1 fruit fly cellular context compared by ENCODE assay signal in the genomic region with DNA sequence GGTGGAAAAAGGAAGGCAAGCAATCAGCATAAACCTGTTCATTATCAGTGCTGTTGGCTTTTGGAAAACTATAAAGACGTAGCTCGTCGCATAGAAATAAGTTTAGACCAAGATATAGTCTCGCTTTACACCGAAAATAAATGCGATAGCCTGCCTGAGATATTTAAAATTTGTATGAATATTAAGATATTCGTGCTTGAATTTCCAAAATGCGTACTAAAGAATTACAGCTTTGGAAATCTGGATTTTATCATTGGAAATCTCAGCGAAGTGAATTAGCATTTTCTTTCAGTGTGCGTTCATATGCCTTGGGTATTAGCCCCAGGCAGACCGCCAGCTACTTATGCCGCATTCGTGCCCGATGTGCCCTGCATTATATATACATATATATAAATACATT.
TF ChIP-seq lines count a peak whose summit lies in the region.

No protein-coding gene starts in this region.

TF ChIP-seq in whole organism, embryonic, 481 proteins besides CTCF, POLR2A, EP300 and RAD21 (continued from another document and continues in another):
- TF ChIP-seq CG14860 (GFP tag; IDR thresholded peaks at IDR 0.05; lab: Robert Waterston, UW; ENCODE audit: partially characterized antibody), result no peak
- peak; percentile 46 for TF ChIP-seq p53 (GFP tag; optimal IDR thresholded peaks at IDR 0.05; lab: Kevin White, UChicago)
- peak; percentile 82 for TF ChIP-seq Atf-2 (GFP tag; optimal IDR thresholded peaks at IDR 0.05; lab: Kevin White, UChicago)
- peak; percentile 88 for TF ChIP-seq CG1647 (GFP tag; optimal IDR thresholded peaks at IDR 0.05; lab: Kevin White, UChicago)
- TF ChIP-seq maf-S (GFP tag; optimal IDR thresholded peaks at IDR 0.05; lab: Kevin White, UChicago), result peak; percentile 86
- peak; percentile 81 for TF ChIP-seq Nf-YA (GFP tag; IDR thresholded peaks at IDR 0.05; lab: Robert Waterston, UW)
- no peak for TF ChIP-seq hth (optimal IDR thresholded peaks at IDR 0.05; lab: Kevin White, UChicago)
- TF ChIP-seq CG17361 (GFP tag; IDR thresholded peaks at IDR 0.05; lab: Robert Waterston, UW), result peak; percentile 95
- TF ChIP-seq CG10274 (GFP tag; optimal IDR thresholded peaks at IDR 0.05; lab: Kevin White, UChicago), result peak; percentile 73
- peak; percentile 81 for TF ChIP-seq Bteb2 (GFP tag; optimal IDR thresholded peaks at IDR 0.05; lab: Kevin White, UChicago)
- TF ChIP-seq br (optimal IDR thresholded peaks at IDR 0.05; lab: Kevin White, UChicago), result no peak
- peak; percentile 82 for TF ChIP-seq sim (GFP tag; IDR thresholded peaks at IDR 0.05; lab: Robert Waterston, UW)
- TF ChIP-seq CG18011 (GFP tag; optimal IDR thresholded peaks at IDR 0.05; lab: Kevin White, UChicago), result peak; percentile 60
- TF ChIP-seq Ravus (GFP tag; IDR thresholded peaks at IDR 0.05; lab: Robert Waterston, UW), result peak; percentile 68
- TF ChIP-seq CG2120 (GFP tag; optimal IDR thresholded peaks at IDR 0.05; lab: Kevin White, UChicago), result peak; percentile 82
- TF ChIP-seq CG12236 (GFP tag; optimal IDR thresholded peaks at IDR 0.05; lab: Kevin White, UChicago), result peak; percentile 85
- peak; percentile 86 for TF ChIP-seq gcm2 (GFP tag; optimal IDR thresholded peaks at IDR 0.05; lab: Kevin White, UChicago)
- TF ChIP-seq ssp (GFP tag; IDR thresholded peaks at IDR 0.05; lab: Robert Waterston, UW), result peak; percentile 80
- TF ChIP-seq CG18599 (GFP tag; optimal IDR thresholded peaks at IDR 0.05; lab: Kevin White, UChicago), result peak; percentile 89
- no peak for TF ChIP-seq CG16813 (GFP tag; IDR thresholded peaks at IDR 0.05; lab: Robert Waterston, UW; ENCODE audit: partially characterized antibody)
- TF ChIP-seq toy (GFP tag; IDR thresholded peaks at IDR 0.05; lab: Robert Waterston, UW), result peak; percentile 55; the same call in 1 of the 2 replicates
- TF ChIP-seq ham (GFP tag; IDR thresholded peaks at IDR 0.05; lab: Robert Waterston, UW), result no peak
- peak; percentile 94 for TF ChIP-seq CG4424 (GFP tag; optimal IDR thresholded peaks at IDR 0.05; lab: Kevin White, UChicago)
- peak; percentile 82 for TF ChIP-seq CG8359 (GFP tag; optimal IDR thresholded peaks at IDR 0.05; lab: Kevin White, UChicago; ENCODE audit: borderline replicate concordance)
- peak; percentile 79; the same call in 1 of the 2 replicates for TF ChIP-seq Atf6 (GFP tag; IDR thresholded peaks at IDR 0.05; lab: Robert Waterston, UW)
- peak; percentile 77 for TF ChIP-seq shn (GFP tag; optimal IDR thresholded peaks at IDR 0.05; lab: Kevin White, UChicago)
- peak; percentile 27 for TF ChIP-seq CG17912 (GFP tag; optimal IDR thresholded peaks at IDR 0.05; lab: Kevin White, UChicago)
- peak; percentile 86 for TF ChIP-seq jumu (GFP tag; optimal IDR thresholded peaks at IDR 0.05; lab: Kevin White, UChicago)
- peak; percentile 99 for TF ChIP-seq sens (GFP tag; lab: Kevin White, UChicago)
- peak; percentile 82 for TF ChIP-seq HLH54F (GFP tag; optimal IDR thresholded peaks at IDR 0.05; lab: Kevin White, UChicago)
- TF ChIP-seq CG7786 (GFP tag; optimal IDR thresholded peaks at IDR 0.05; lab: Kevin White, UChicago), result peak; percentile 76
- TF ChIP-seq CG14441 (GFP tag; IDR thresholded peaks at IDR 0.05; lab: Robert Waterston, UW), result peak; percentile 92
- TF ChIP-seq NfI (GFP tag; optimal IDR thresholded peaks at IDR 0.05; lab: Kevin White, UChicago), result peak; percentile 89
- TF ChIP-seq ap (GFP tag; IDR thresholded peaks at IDR 0.05; lab: Robert Waterston, UW), result peak; percentile 86
- TF ChIP-seq CG13123 (GFP tag; optimal IDR thresholded peaks at IDR 0.05; lab: Kevin White, UChicago), result peak; percentile 85
- TF ChIP-seq CG2129 (GFP tag; IDR thresholded peaks at IDR 0.05; lab: Robert Waterston, UW; ENCODE audit: partially characterized antibody), result no peak
- peak; percentile 88 for TF ChIP-seq Rfx (GFP tag; IDR thresholded peaks at IDR 0.05; lab: Robert Waterston, UW)
- TF ChIP-seq pum (GFP tag; optimal IDR thresholded peaks at IDR 0.05; lab: Kevin White, UChicago), result peak; percentile 87
- peak; percentile 81 for TF ChIP-seq trh (GFP tag; optimal IDR thresholded peaks at IDR 0.05; lab: Kevin White, UChicago)
- TF ChIP-seq CG12769 (tag; optimal IDR thresholded peaks at IDR 0.05; lab: Kevin White, UChicago), result peak; percentile 87
- peak; percentile 11; the same call in 1 of the 3 replicates for TF ChIP-seq C15 (GFP tag; IDR thresholded peaks at IDR 0.05; lab: Robert Waterston, UW)
- TF ChIP-seq CG16779 (GFP tag; IDR thresholded peaks at IDR 0.05; lab: Robert Waterston, UW), result peak; percentile 72; the same call in 1 of the 2 replicates
- TF ChIP-seq CG17612 (GFP tag; IDR thresholded peaks at IDR 0.05; lab: Robert Waterston, UW), result peak; percentile 74; the same call in 1 of the 2 replicates
- peak; percentile 91 for TF ChIP-seq Camta (GFP tag; optimal IDR thresholded peaks at IDR 0.05; lab: Kevin White, UChicago)
- peak; percentile 85 for TF ChIP-seq abd-A (tag; optimal IDR thresholded peaks at IDR 0.05; lab: Kevin White, UChicago)
- TF ChIP-seq lbe (GFP tag; optimal IDR thresholded peaks at IDR 0.05; lab: Kevin White, UChicago), result no peak
- TF ChIP-seq ara (GFP tag; IDR thresholded peaks at IDR 0.05; lab: Robert Waterston, UW), result peak; percentile 95
- no peak for TF ChIP-seq ac (GFP tag; optimal IDR thresholded peaks at IDR 0.05; lab: Kevin White, UChicago)
- peak; percentile 89 for TF ChIP-seq sob (GFP tag; IDR thresholded peaks at IDR 0.05; lab: Robert Waterston, UW)
- peak; percentile 67 for TF ChIP-seq ERR (GFP tag; optimal IDR thresholded peaks at IDR 0.05; lab: Kevin White, UChicago)
- TF ChIP-seq Dfd (GFP tag; optimal IDR thresholded peaks at IDR 0.05; lab: Kevin White, UChicago), result no peak
- peak; percentile 64 for TF ChIP-seq CG31388 (GFP tag; optimal IDR thresholded peaks at IDR 0.05; lab: Kevin White, UChicago)
- peak in 1 of 2 experiments; percentile 96 for TF ChIP-seq eve (GFP tag; optimal IDR thresholded peaks at IDR 0.05; lab: Kevin White, UChicago)
- TF ChIP-seq CG10366 (GFP tag; IDR thresholded peaks at IDR 0.05; lab: Robert Waterston, UW), result peak; percentile 92
- peak; percentile 82 for TF ChIP-seq mam (GFP tag; optimal IDR thresholded peaks at IDR 0.05; lab: Kevin White, UChicago)
- peak; percentile 94 for TF ChIP-seq CG7839 (tag; optimal IDR thresholded peaks at IDR 0.05; lab: Kevin White, UChicago)
- peak; percentile 67 for TF ChIP-seq CG4360 (GFP tag; IDR thresholded peaks at IDR 0.05; lab: Robert Waterston, UW)
- TF ChIP-seq CG10654 (GFP tag; optimal IDR thresholded peaks at IDR 0.05; lab: Kevin White, UChicago), result peak; percentile 85
- TF ChIP-seq CG4854 (GFP tag; optimal IDR thresholded peaks at IDR 0.05; lab: Kevin White, UChicago), result peak; percentile 83
- peak; percentile 90 for TF ChIP-seq H15 (GFP tag; IDR thresholded peaks at IDR 0.05; lab: Robert Waterston, UW)
- peak; percentile 59 for TF ChIP-seq CG15073 (GFP tag; optimal IDR thresholded peaks at IDR 0.05; lab: Kevin White, UChicago)
- peak; percentile 76 for TF ChIP-seq CG15514 (GFP tag; optimal IDR thresholded peaks at IDR 0.05; lab: Kevin White, UChicago)
- peak; percentile 90 for TF ChIP-seq Vsx1 (GFP tag; optimal IDR thresholded peaks at IDR 0.05; lab: Kevin White, UChicago)
- peak; percentile 62 for TF ChIP-seq Dip3 (GFP tag; optimal IDR thresholded peaks at IDR 0.05; lab: Kevin White, UChicago)
- TF ChIP-seq CG14667 (GFP tag; IDR thresholded peaks at IDR 0.05; lab: Robert Waterston, UW), result peak; percentile 85
- TF ChIP-seq cad (GFP tag; optimal IDR thresholded peaks at IDR 0.05; lab: Kevin White, UChicago), result no peak
- peak; percentile 94 for TF ChIP-seq oc (tag; optimal IDR thresholded peaks at IDR 0.05; lab: Kevin White, UChicago)
- peak; percentile 28 for TF ChIP-seq CG7745 (tag; optimal IDR thresholded peaks at IDR 0.05; lab: Kevin White, UChicago)
- TF ChIP-seq CG3726 (GFP tag; IDR thresholded peaks at IDR 0.05; lab: Robert Waterston, UW), result peak; percentile 87
- TF ChIP-seq mirr (GFP tag; optimal IDR thresholded peaks at IDR 0.05; lab: Kevin White, UChicago), result no peak
- peak; percentile 60 for TF ChIP-seq emc (GFP tag; optimal IDR thresholded peaks at IDR 0.05; lab: Kevin White, UChicago)
- peak; percentile 72 for TF ChIP-seq rib (GFP tag; IDR thresholded peaks at IDR 0.05; lab: Robert Waterston, UW)
- TF ChIP-seq CG4404 (GFP tag; IDR thresholded peaks at IDR 0.05; lab: Robert Waterston, UW), result peak; percentile 60
- TF ChIP-seq NC2β (GFP tag; optimal IDR thresholded peaks at IDR 0.05; lab: Kevin White, UChicago), result peak; percentile 83
- peak; percentile 96 for TF ChIP-seq dmrt99B (tag; optimal IDR thresholded peaks at IDR 0.05; lab: Kevin White, UChicago)
- TF ChIP-seq nau (GFP tag; optimal IDR thresholded peaks at IDR 0.05; lab: Kevin White, UChicago), result peak; percentile 87
- peak; percentile 65 for TF ChIP-seq CG11085 (GFP tag; IDR thresholded peaks at IDR 0.05; lab: Robert Waterston, UW)
- TF ChIP-seq crol (GFP tag; IDR thresholded peaks at IDR 0.05; lab: Robert Waterston, UW), result no peak
- peak; percentile 86 for TF ChIP-seq kah (GFP tag; optimal IDR thresholded peaks at IDR 0.05; lab: Kevin White, UChicago)
- TF ChIP-seq dm (GFP tag; optimal IDR thresholded peaks at IDR 0.05; lab: Kevin White, UChicago), result peak; percentile 57
- peak; percentile 85 for TF ChIP-seq CG1233 (GFP tag; optimal IDR thresholded peaks at IDR 0.05; lab: Kevin White, UChicago)
- TF ChIP-seq wek (GFP tag; optimal IDR thresholded peaks at IDR 0.05; lab: Kevin White, UChicago), result peak; percentile 72
- peak; percentile 78; the same call in 2 of the 3 replicates for TF ChIP-seq jigr1 (GFP tag; IDR thresholded peaks at IDR 0.05; lab: Robert Waterston, UW)
- TF ChIP-seq Fer3 (tag; optimal IDR thresholded peaks at IDR 0.05; lab: Kevin White, UChicago), result peak; percentile 87
- TF ChIP-seq Ets97D (GFP tag; optimal IDR thresholded peaks at IDR 0.05; lab: Kevin White, UChicago), result peak; percentile 62
- no peak for TF ChIP-seq Bgb (GFP tag; IDR thresholded peaks at IDR 0.05; lab: Robert Waterston, UW; ENCODE audit: partially characterized antibody)
- TF ChIP-seq CG30403 (GFP tag; optimal IDR thresholded peaks at IDR 0.05; lab: Kevin White, UChicago), result peak; percentile 91
- peak; percentile 94 for TF ChIP-seq nmo (GFP tag; optimal IDR thresholded peaks at IDR 0.05; lab: Kevin White, UChicago)
- peak; percentile 68; the same call in 1 of the 2 replicates for TF ChIP-seq Doc2 (GFP tag; IDR thresholded peaks at IDR 0.05; lab: Robert Waterston, UW)
- TF ChIP-seq NFAT (GFP tag; IDR thresholded peaks at IDR 0.05; lab: Robert Waterston, UW), result 0 out of 2 replicates have a peak, but pooled peaks have one; percentile 12
- TF ChIP-seq Doc3 (GFP tag; IDR thresholded peaks at IDR 0.05; lab: Robert Waterston, UW; ENCODE audit: partially characterized antibody), result no peak
- peak in 1 of 2 experiments; percentile 22 for TF ChIP-seq insv (GFP tag; optimal IDR thresholded peaks at IDR 0.05; lab: Kevin White, UChicago)
- TF ChIP-seq Meics (GFP tag; optimal IDR thresholded peaks at IDR 0.05; lab: Kevin White, UChicago), result peak; percentile 87
- TF ChIP-seq CG11504 (tag; optimal IDR thresholded peaks at IDR 0.05; lab: Kevin White, UChicago), result peak; percentile 94
- TF ChIP-seq tio (GFP tag; optimal IDR thresholded peaks at IDR 0.05; lab: Kevin White, UChicago), result peak; percentile 86
- TF ChIP-seq zf30C (GFP tag; optimal IDR thresholded peaks at IDR 0.05; lab: Kevin White, UChicago), result peak; percentile 35
- peak; percentile 79 for TF ChIP-seq CG2202 (tag; optimal IDR thresholded peaks at IDR 0.05; lab: Kevin White, UChicago)
- TF ChIP-seq CG13775 (GFP tag; optimal IDR thresholded peaks at IDR 0.05; lab: Kevin White, UChicago), result peak; percentile 75
- TF ChIP-seq en (GFP tag; optimal IDR thresholded peaks at IDR 0.05; lab: Kevin White, UChicago), result peak; percentile 91
- peak; percentile 66 for TF ChIP-seq CG30020 (tag; optimal IDR thresholded peaks at IDR 0.05; lab: Kevin White, UChicago)
- peak; percentile 77; the same call in 1 of the 2 replicates for TF ChIP-seq dati (GFP tag; IDR thresholded peaks at IDR 0.05; lab: Robert Waterston, UW)
- no peak for TF ChIP-seq Sin3A (optimal IDR thresholded peaks at IDR 0.05; lab: Kevin White, UChicago)
- TF ChIP-seq Dbx (GFP tag; IDR thresholded peaks at IDR 0.05; lab: Robert Waterston, UW), result peak; percentile 57; the same call in 1 of the 3 replicates
- peak; percentile 77 for TF ChIP-seq Bdp1 (GFP tag; optimal IDR thresholded peaks at IDR 0.05; lab: Kevin White, UChicago)
- peak; percentile 84; the same call in 1 of the 2 replicates for TF ChIP-seq CG32767 (GFP tag; IDR thresholded peaks at IDR 0.05; lab: Robert Waterston, UW)
- peak; percentile 87 for TF ChIP-seq CG30431 (GFP tag; optimal IDR thresholded peaks at IDR 0.05; lab: Kevin White, UChicago)
- TF ChIP-seq CG10565 (GFP tag; optimal IDR thresholded peaks at IDR 0.05; lab: Kevin White, UChicago), result peak; percentile 68
- TF ChIP-seq CG11398 (GFP tag; optimal IDR thresholded peaks at IDR 0.05; lab: Kevin White, UChicago), result peak; percentile 86
- peak; percentile 66 for TF ChIP-seq CG9932 (GFP tag; IDR thresholded peaks at IDR 0.05; lab: Robert Waterston, UW)
- TF ChIP-seq CG13287 (GFP tag; IDR thresholded peaks at IDR 0.05; lab: Robert Waterston, UW; ENCODE audit: partially characterized antibody), result no peak
- peak; percentile 82 for TF ChIP-seq peb (GFP tag; IDR thresholded peaks at IDR 0.05; lab: Robert Waterston, UW)
- TF ChIP-seq CG8765 (GFP tag; IDR thresholded peaks at IDR 0.05; lab: Robert Waterston, UW), result peak; percentile 57; the same call in 1 of the 2 replicates
- TF ChIP-seq CG14050 (GFP tag; IDR thresholded peaks at IDR 0.05; lab: Robert Waterston, UW), result peak; percentile 85
- TF ChIP-seq CG10431 (GFP tag; optimal IDR thresholded peaks at IDR 0.05; lab: Kevin White, UChicago), result peak; percentile 81
- TF ChIP-seq klu (GFP tag; IDR thresholded peaks at IDR 0.05; lab: Robert Waterston, UW), result peak; percentile 76
- TF ChIP-seq CG13624 (GFP tag; optimal IDR thresholded peaks at IDR 0.05; lab: Kevin White, UChicago), result peak; percentile 85
- TF ChIP-seq stc (GFP tag; IDR thresholded peaks at IDR 0.05; lab: Robert Waterston, UW), result peak; percentile 87
- no peak for TF ChIP-seq pfk (GFP tag; optimal IDR thresholded peaks at IDR 0.05; lab: Kevin White, UChicago)
- TF ChIP-seq stwl (tag; optimal IDR thresholded peaks at IDR 0.05; lab: Kevin White, UChicago), result peak; percentile 7
- peak; percentile 81 for TF ChIP-seq CG31224 (GFP tag; IDR thresholded peaks at IDR 0.05; lab: Robert Waterston, UW)
- peak; percentile 83 for TF ChIP-seq dimm (GFP tag; IDR thresholded peaks at IDR 0.05; lab: Robert Waterston, UW)
- TF ChIP-seq unpg (GFP tag; optimal IDR thresholded peaks at IDR 0.05; lab: Kevin White, UChicago), result peak; percentile 94
- TF ChIP-seq HmgZ (tag; optimal IDR thresholded peaks at IDR 0.05; lab: Kevin White, UChicago), result peak; percentile 75
- TF ChIP-seq Optix (GFP tag; IDR thresholded peaks at IDR 0.05; lab: Robert Waterston, UW), result peak; percentile 82; the same call in 2 of the 3 replicates
